Worm (Caenorhabditis elegans): ENCODE measurements around the gene F36D3.4.

Gene F36D3.4

ce11 chrV:16488172-16488571, 29.3 kb downstream of the F36D3.4 start, which contains the start of gene sqst-4:
Gene sqst-4, plus strand, starts transcription at chrV:16488472.
- no peak for TF ChIP-seq R02D3.7 (tag; optimal IDR thresholded peaks at IDR 0.05)

- TF ChIP-seq elt-2 (tag; optimal IDR thresholded peaks at IDR 0.05) = peak; percentile 10
- TF ChIP-seq lin-15B (tag; optimal IDR thresholded peaks at IDR 0.05) = no peak
Measured at ce11 chrV:16487474-16487873, 30.0 kb downstream of the F36D3.4 start, which contains the start of gene Y32B12A.5. Gene Y32B12A.5, minus strand, starts transcription at chrV:16487574.

ce11 chrV:16483681-16484080, 33.8 kb downstream of the F36D3.4 start, which contains the start of gene srh-139:
Gene srh-139, plus strand, starts transcription at chrV:16483981.
- TF ChIP-seq daf-12 (tag; optimal IDR thresholded peaks at IDR 0.05) (no peak), mdl-1 (tag; optimal IDR thresholded peaks at IDR 0.05) (no peak), ztf-11 (tag; optimal IDR thresholded peaks at IDR 0.05) (no peak), jun-1 (tag; optimal IDR thresholded peaks at IDR 0.05) (no peak), snpc-4 (tag; optimal IDR thresholded peaks at IDR 0.05) (no peak), nfya-1 (tag; optimal IDR thresholded peaks at IDR 0.05; ENCODE audit: insufficient read depth) (no peak), ama-1 (optimal IDR thresholded peaks at IDR 0.05) (no peak), sea-2 (GFP tag; optimal IDR thresholded peaks at IDR 0.05) (no peak)

ce11 chrV:16483044-16483443, 34.5 kb downstream of the F36D3.4 start, which contains the start of gene F57E7.2:
Gene F57E7.2, minus strand, starts transcription at chrV:16483144.
- TF ChIP-seq ceh-9 (tag; optimal IDR thresholded peaks at IDR 0.05) (no peak), lin-15B (tag; optimal IDR thresholded peaks at IDR 0.05) (no peak), sea-2 (GFP tag; optimal IDR thresholded peaks at IDR 0.05) (no peak), nhr-237 (tag; optimal IDR thresholded peaks at IDR 0.05) (no peak), nhr-23 (tag; optimal IDR thresholded peaks at IDR 0.05) (no peak), egl-27 (tag; optimal IDR thresholded peaks at IDR 0.05) (no peak), unc-39 (tag; optimal IDR thresholded peaks at IDR 0.05) (no peak)

ce11 chrV:16480919-16481630, 36.4 kb downstream of the F36D3.4 start, which contains the start of the genes F57E7.4 and spig-6:
Gene F57E7.4, minus strand, starts transcription at chrV:16481019.
Gene spig-6, plus strand, starts transcription at chrV:16481580.
- TF ChIP-seq nhr-77 (tag; optimal IDR thresholded peaks at IDR 0.05) = no peak
- no peak for TF ChIP-seq ztf-4 (tag; optimal IDR thresholded peaks at IDR 0.05)
- no peak for TF ChIP-seq unc-39 (tag; optimal IDR thresholded peaks at IDR 0.05)

ce11 chrV:16479275-16479674, 38.2 kb downstream of the F36D3.4 start, which contains the start of gene T08G3.11:
Gene T08G3.11, minus strand, starts transcription at chrV:16479375.
- TF ChIP-seq ceh-82 (tag; optimal IDR thresholded peaks at IDR 0.05) = no peak
- TF ChIP-seq fkh-10 (GFP tag; optimal IDR thresholded peaks at IDR 0.05) = no peak
- no peak for TF ChIP-seq pqm-1 (tag; optimal IDR thresholded peaks at IDR 0.05)
- no peak for TF ChIP-seq elt-3 (tag; optimal IDR thresholded peaks at IDR 0.05)
- TF ChIP-seq skn-1 (tag; optimal IDR thresholded peaks at IDR 0.05) = no peak
- no peak for TF ChIP-seq ceh-28 (tag; optimal IDR thresholded peaks at IDR 0.05)
- no peak for TF ChIP-seq nhr-11 (tag; optimal IDR thresholded peaks at IDR 0.05)
- no peak for TF ChIP-seq nhr-67 (tag; optimal IDR thresholded peaks at IDR 0.05)
- no peak for TF ChIP-seq nfya-1 (tag; optimal IDR thresholded peaks at IDR 0.05; ENCODE audit: insufficient read depth)
- TF ChIP-seq nhr-23 (tag; optimal IDR thresholded peaks at IDR 0.05) = no peak
- no peak for TF ChIP-seq snpc-4 (tag; optimal IDR thresholded peaks at IDR 0.05)
- no peak for TF ChIP-seq ama-1 (optimal IDR thresholded peaks at IDR 0.05)
- no peak for TF ChIP-seq nhr-28 (tag; optimal IDR thresholded peaks at IDR 0.05)
- TF ChIP-seq nhr-77 (tag; optimal IDR thresholded peaks at IDR 0.05) = no peak
- no peak for TF ChIP-seq mml-1 (tag; optimal IDR thresholded peaks at IDR 0.05)
- TF ChIP-seq nhr-25 (tag; optimal IDR thresholded peaks at IDR 0.05) = no peak
- no peak for TF ChIP-seq unc-39 (tag; optimal IDR thresholded peaks at IDR 0.05)

- TF ChIP-seq R02D3.7 (tag; optimal IDR thresholded peaks at IDR 0.05) (no peak), nhr-11 (tag; optimal IDR thresholded peaks at IDR 0.05) (no peak), nhr-12 (tag; optimal IDR thresholded peaks at IDR 0.05) (no peak), egl-5 (tag; optimal IDR thresholded peaks at IDR 0.05) (no peak), nhr-43 (tag; optimal IDR thresholded peaks at IDR 0.05; ENCODE audit: poor library complexity, severe bottlenecking) (no peak), nhr-25 (tag; optimal IDR thresholded peaks at IDR 0.05) (no peak), nhr-28 (tag; optimal IDR thresholded peaks at IDR 0.05) (no peak), unc-62 (GFP tag; optimal IDR thresholded peaks at IDR 0.05) (no peak), fkh-2 (tag; optimal IDR thresholded peaks at IDR 0.05) (no peak), ztf-11 (tag; optimal IDR thresholded peaks at IDR 0.05) (no peak), elt-3 (tag; optimal IDR thresholded peaks at IDR 0.05) (no peak), mdl-1 (tag; optimal IDR thresholded peaks at IDR 0.05) (no peak), lin-15B (tag; optimal IDR thresholded peaks at IDR 0.05) (no peak), ama-1 (optimal IDR thresholded peaks at IDR 0.05) (no peak), lin-39 (tag; optimal IDR thresholded peaks at IDR 0.05) (no peak), elt-2 (tag; optimal IDR thresholded peaks at IDR 0.05) (no peak), skn-1 (tag; optimal IDR thresholded peaks at IDR 0.05) (no peak), nhr-76 (tag; optimal IDR thresholded peaks at IDR 0.05) (no peak)
Measured at ce11 chrV:16471995-16472563, 45.4 kb downstream of the F36D3.4 start, which contains the start of gene srw-35. Gene srw-35, plus strand, starts transcription at chrV:16472513.
